Fruit fly (Drosophila melanogaster) whole organism, embryonic: ENCODE measurements around the gene anchor.
A peak's percentile ranks its signal among the peaks of the same experiment; 100 is the strongest.

Source experiments
- B-H1 ChIP-seq: fragments of 200-800 bp; sonication (Bioruptor generic); IDR thresholded peaks from 3 replicates; pipeline ENCODE4 v1.3.6; 2022; ENCODE audit warnings: missing biosample characterization, missing genetic modification characterization
- CG1024 ChIP-seq: fragments of 200-800 bp; sonication (Bioruptor generic); IDR thresholded peaks from 2 replicates; pipeline ENCODE4 v1.3.6; 2022; ENCODE audit warnings: missing biosample characterization, missing genetic modification characterization
- CG10321 ChIP-seq: fragments of 200-800 bp; sonication (Bioruptor generic); IDR thresholded peaks from 2 replicates; pipeline ENCODE4 v1.3.6; 2022; ENCODE audit warnings: missing biosample characterization, missing genetic modification characterization
- CG11696 ChIP-seq: fragments of 200-800 bp; sonication (Bioruptor generic); IDR thresholded peaks from 2 replicates; pipeline ENCODE4 v1.3.6; 2022; ENCODE audit warnings: missing biosample characterization, missing genetic modification characterization
- CG12659 ChIP-seq: fragments of 200-800 bp; sonication (Bioruptor generic); optimal IDR thresholded peaks from 3 replicates; lab custom pipeline; 2017; ENCODE audit warnings: mild to moderate bottlenecking, missing biosample characterization, missing genetic modification reagents, missing genetic modification characterization
- CG13123 ChIP-seq: fragments of 200-800 bp; sonication (Bioruptor generic); optimal IDR thresholded peaks from 2 replicates; lab custom pipeline; 2016; ENCODE audit warnings: missing biosample characterization, missing genetic modification characterization
- CG13624 ChIP-seq: fragments of 200-800 bp; sonication (Bioruptor generic); optimal IDR thresholded peaks from 2 replicates; lab custom pipeline; 2016; ENCODE audit warnings: missing biosample characterization, missing genetic modification characterization
- CG15696 ChIP-seq: fragments of 200-800 bp; sonication (Bioruptor generic); optimal IDR thresholded peaks from 2 replicates; lab custom pipeline; 2019; ENCODE audit warnings: missing biosample characterization, mild to moderate bottlenecking, missing genetic modification characterization, moderate library complexity
- CG1602 ChIP-seq: fragments of 200-800 bp; sonication (Bioruptor generic); optimal IDR thresholded peaks from 3 replicates; lab custom pipeline; 2016; ENCODE audit warnings: missing biosample characterization, missing genetic modification characterization
- CG17568 ChIP-seq: fragments of 200-800 bp; sonication (Bioruptor generic); optimal IDR thresholded peaks from 2 replicates; lab custom pipeline; 2018; ENCODE audit warnings: missing biosample characterization, mild to moderate bottlenecking, missing genetic modification characterization, moderate library complexity
- CG2129 ChIP-seq: fragments of 200-800 bp; sonication (Bioruptor generic); IDR thresholded peaks from 2 replicates; pipeline ENCODE4 v1.3.6; 2022; ENCODE audit warnings: missing biosample characterization, missing genetic modification characterization; ENCODE audit not compliant: partially characterized antibody
- CG4404 ChIP-seq: fragments of 200-800 bp; sonication (Bioruptor generic); IDR thresholded peaks from 2 replicates; pipeline ENCODE4 v1.3.6; 2022; ENCODE audit warnings: missing biosample characterization, missing genetic modification characterization
- CG4424 ChIP-seq: fragments of 200-800 bp; sonication (Bioruptor generic); optimal IDR thresholded peaks from 3 replicates; lab custom pipeline; 2016; ENCODE audit warnings: missing biosample characterization, missing genetic modification characterization
- CG5245 ChIP-seq: fragments of 200-800 bp; sonication (Bioruptor generic); optimal IDR thresholded peaks from 3 replicates; lab custom pipeline; 2016; ENCODE audit warnings: missing biosample characterization, missing genetic modification characterization
- CG6854 ChIP-seq: fragments of 200-800 bp; sonication (Bioruptor generic); optimal IDR thresholded peaks from 3 replicates; lab custom pipeline; 2017; ENCODE audit warnings: missing biosample characterization, mild to moderate bottlenecking, missing genetic modification characterization
- CG9932 ChIP-seq: fragments of 200-800 bp; sonication (Bioruptor generic); IDR thresholded peaks from 2 replicates; pipeline ENCODE4 v1.3.6; 2022; ENCODE audit warnings: missing biosample characterization, missing genetic modification characterization
- HLH4C ChIP-seq: fragments of 200-800 bp; sonication (Bioruptor generic); IDR thresholded peaks from 3 replicates; pipeline ENCODE4 v1.3.6; 2022; ENCODE audit warnings: missing biosample characterization, missing genetic modification characterization; ENCODE audit not compliant: partially characterized antibody
- Hr78 ChIP-seq, 2 experiments: fragments of 200-800 bp in 1 of 2; fragments of >200 bp in 1 of 2; sonication (Bioruptor generic) in 1 of 2; optimal IDR thresholded peaks; 2 replicates each; lab custom pipeline; 2017 to 2019; ENCODE audit warnings: missing biosample characterization in 2 of 2, missing genetic modification characterization in 2 of 2, mild to moderate bottlenecking in 1 of 2, moderate library complexity in 1 of 2
- Meics ChIP-seq: fragments of 200-800 bp; sonication (Bioruptor generic); optimal IDR thresholded peaks from 2 replicates; lab custom pipeline; 2017; ENCODE audit warnings: missing biosample characterization, mild to moderate bottlenecking, missing genetic modification characterization
- Oaz ChIP-seq: fragments of 200-800 bp; sonication (Bioruptor generic); IDR thresholded peaks from 2 replicates; pipeline ENCODE4 v1.3.6; 2022; ENCODE audit warnings: missing biosample characterization, missing genetic modification characterization
- Sox100B ChIP-seq: fragments of 200-800 bp; sonication (Bioruptor generic); optimal IDR thresholded peaks from 3 replicates; lab custom pipeline; 2018; ENCODE audit warnings: missing biosample characterization, mild to moderate bottlenecking, missing genetic modification characterization
- Sox102F ChIP-seq: fragments of 200-800 bp; sonication (Bioruptor generic); optimal IDR thresholded peaks from 2 replicates; lab custom pipeline; 2018; ENCODE audit warnings: missing biosample characterization, mild to moderate bottlenecking, missing genetic modification characterization, moderate library complexity
- Sry-β ChIP-seq: fragments of 200-800 bp; sonication (Bioruptor generic); optimal IDR thresholded peaks from 2 replicates; lab custom pipeline; 2018; ENCODE audit warnings: missing biosample characterization, mild to moderate bottlenecking, missing genetic modification characterization, moderate library complexity
- Stat92E ChIP-seq, 3 experiments: fragments of >200 bp in 2 of 3; fragments of 200-800 bp in 1 of 3; sonication (Bioruptor generic) in 1 of 3; optimal IDR thresholded peaks; 2 replicates each; lab custom pipeline; 2017 to 2019; ENCODE audit warnings: missing biosample characterization in 3 of 3, missing genetic modification characterization in 3 of 3, mild to moderate bottlenecking in 1 of 3, moderate library complexity in 1 of 3
- TFAM ChIP-seq: fragments of 200-800 bp; sonication (Bioruptor generic); optimal IDR thresholded peaks from 2 replicates; lab custom pipeline; 2017; ENCODE audit warnings: missing biosample characterization, missing genetic modification characterization, inconsistent platforms
- Xbp1 ChIP-seq: fragments of 200-800 bp; sonication (Bioruptor generic); optimal IDR thresholded peaks from 3 replicates; lab custom pipeline; 2016; ENCODE audit warnings: missing biosample characterization, mild to moderate bottlenecking, missing genetic modification characterization
- YL-1 ChIP-seq: fragments of 200-800 bp; sonication (Bioruptor generic); optimal IDR thresholded peaks from 3 replicates; lab custom pipeline; 2017; ENCODE audit warnings: missing biosample characterization, mild to moderate bottlenecking, missing genetic modification characterization
- ap ChIP-seq: fragments of 200-800 bp; sonication (Bioruptor generic); IDR thresholded peaks from 2 replicates; pipeline ENCODE4 v1.3.6; 2022; ENCODE audit warnings: missing biosample characterization, missing genetic modification characterization
- ara ChIP-seq: fragments of 200-800 bp; sonication (Bioruptor generic); IDR thresholded peaks from 2 replicates; pipeline ENCODE4 v1.3.6; 2022; ENCODE audit warnings: missing biosample characterization, missing genetic modification characterization
- bigmax ChIP-seq: fragments of 200-800 bp; sonication (Bioruptor generic); optimal IDR thresholded peaks from 2 replicates; lab custom pipeline; 2018; ENCODE audit warnings: missing biosample characterization, mild to moderate bottlenecking, missing genetic modification characterization
- cad ChIP-seq: fragments of >200 bp; optimal IDR thresholded peaks from 2 replicates; lab custom pipeline; 2017; ENCODE audit warnings: missing biosample characterization, missing genetic modification characterization
- chinmo ChIP-seq: fragments of 200-800 bp; sonication (Bioruptor generic); IDR thresholded peaks from 4 replicates; pipeline ENCODE4 v1.3.6; 2022; ENCODE audit warnings: missing biosample characterization, missing genetic modification characterization; ENCODE audit not compliant: partially characterized antibody
- cwo ChIP-seq: fragments of 200-800 bp; sonication (Bioruptor generic); optimal IDR thresholded peaks from 3 replicates; lab custom pipeline; 2017; ENCODE audit warnings: missing biosample characterization, missing genetic modification characterization, mild to moderate bottlenecking, moderate library complexity, missing genetic modification reagents
- dm ChIP-seq: fragments of 200-800 bp; sonication (Bioruptor generic); optimal IDR thresholded peaks from 3 replicates; lab custom pipeline; 2016; ENCODE audit warnings: missing biosample characterization, missing genetic modification characterization
- ftz-f1 ChIP-seq: fragments of 200-800 bp; sonication (Bioruptor generic); optimal IDR thresholded peaks from 2 replicates; lab custom pipeline; 2016; ENCODE audit warnings: missing biosample characterization, missing genetic modification characterization
- ham ChIP-seq: fragments of 200-800 bp; sonication (Bioruptor generic); IDR thresholded peaks from 2 replicates; pipeline ENCODE4 v1.3.6; 2022; ENCODE audit warnings: missing biosample characterization, missing genetic modification characterization
- hkb ChIP-seq, 2 experiments: fragments of 200-800 bp in 1 of 2; fragments of >200 bp in 1 of 2; sonication (Bioruptor generic) in 1 of 2; IDR thresholded peaks in 1 of 2; optimal IDR thresholded peaks in 1 of 2; 2 replicates each; pipeline versions ENCODE4 v1.3.6 to Lab custom; 2017 to 2022; ENCODE audit warnings: missing biosample characterization in 1 of 2, missing genetic modification characterization in 1 of 2
- jumu ChIP-seq: fragments of 200-800 bp; sonication (Bioruptor generic); optimal IDR thresholded peaks from 3 replicates; lab custom pipeline; 2016; ENCODE audit warnings: missing biosample characterization, missing genetic modification characterization
- lbe ChIP-seq: fragments of 200-800 bp; sonication (Bioruptor generic); optimal IDR thresholded peaks from 2 replicates; lab custom pipeline; 2016; ENCODE audit warnings: missing biosample characterization, mild to moderate bottlenecking, missing genetic modification characterization
- maf-S ChIP-seq: fragments of 200-800 bp; sonication (Bioruptor generic); optimal IDR thresholded peaks from 2 replicates; lab custom pipeline; 2016; ENCODE audit warnings: missing biosample characterization, missing genetic modification characterization
- mld ChIP-seq: fragments of 200-800 bp; sonication (Bioruptor generic); IDR thresholded peaks from 3 replicates; pipeline ENCODE4 v1.3.6; 2022; ENCODE audit warnings: missing biosample characterization, missing genetic modification characterization; ENCODE audit not compliant: partially characterized antibody
- nau ChIP-seq: fragments of 200-800 bp; sonication (Bioruptor generic); optimal IDR thresholded peaks from 3 replicates; lab custom pipeline; 2017; ENCODE audit warnings: missing biosample characterization, mild to moderate bottlenecking, missing genetic modification characterization, missing genetic modification reagents
- rib ChIP-seq: fragments of 200-800 bp; sonication (Bioruptor generic); IDR thresholded peaks from 2 replicates; pipeline ENCODE4 v1.3.6; 2022; ENCODE audit warnings: missing biosample characterization, missing genetic modification characterization
- sens-2 ChIP-seq: fragments of 200-800 bp; sonication (Bioruptor generic); IDR thresholded peaks from 2 replicates; pipeline ENCODE4 v1.3.6; 2022; ENCODE audit warnings: missing biosample characterization, missing genetic modification characterization
- sim ChIP-seq: fragments of 200-800 bp; sonication (Bioruptor generic); IDR thresholded peaks from 2 replicates; pipeline ENCODE4 v1.3.6; 2022; ENCODE audit warnings: missing biosample characterization, missing genetic modification characterization
- sisA ChIP-seq: fragments of 200-800 bp; sonication (Bioruptor generic); IDR thresholded peaks from 2 replicates; pipeline ENCODE4 v1.3.6; 2022; ENCODE audit warnings: missing biosample characterization, missing genetic modification characterization
- slp2 ChIP-seq: fragments of 200-800 bp; sonication (Bioruptor generic); optimal IDR thresholded peaks from 2 replicates; lab custom pipeline; 2016; ENCODE audit warnings: missing biosample characterization, missing genetic modification characterization
- toy ChIP-seq: fragments of 200-800 bp; sonication (Bioruptor generic); IDR thresholded peaks from 2 replicates; pipeline ENCODE4 v1.3.6; 2022; ENCODE audit warnings: missing biosample characterization, missing genetic modification characterization
- ttk ChIP-seq: fragments of 200-800 bp; sonication (Bioruptor generic); IDR thresholded peaks from 2 replicates; pipeline ENCODE4 v2.1.2; 2022; ENCODE audit warnings: missing biosample characterization, missing genetic modification characterization

Gene anchor

DNA sequence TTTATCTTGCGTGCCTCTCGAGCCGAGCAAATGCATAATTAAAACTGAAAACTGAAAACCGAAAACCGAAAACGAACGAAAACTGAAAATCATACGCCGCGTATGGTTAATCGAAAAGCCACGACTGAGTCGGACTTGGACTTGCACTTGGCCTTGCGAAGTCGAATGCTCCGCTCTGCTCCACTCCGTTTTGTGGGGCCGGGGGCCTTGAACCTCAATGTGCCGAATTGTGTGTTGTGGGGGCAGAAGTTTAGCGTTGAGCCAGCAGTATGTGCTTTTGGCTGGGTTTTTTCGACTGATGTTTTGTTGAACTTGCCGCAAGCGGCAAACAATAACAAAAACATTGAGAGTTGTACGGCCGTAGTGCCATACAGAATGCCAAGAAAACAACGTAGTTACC lies 6.3 kb upstream of the anchor start (continued):
- TF ChIP-seq hkb (optimal IDR thresholded peaks at IDR 0.05; lab: Kevin White, UChicago) (peak; percentile 20), hkb (GFP tag; IDR thresholded peaks at IDR 0.05; lab: Robert Waterston, UW) (no peak), rib (no peak), jumu (GFP tag; lab: Kevin White, UChicago) (no peak), CG15696 (tag; lab: Kevin White, UChicago) (no peak), CG1024 (GFP tag; lab: Robert Waterston, UW) (no peak), CG17568 (GFP tag; lab: Kevin White, UChicago) (no peak), sim (GFP tag; lab: Robert Waterston, UW) (no peak), dm (GFP tag; lab: Kevin White, UChicago) (no peak), CG12659 (GFP tag; lab: Kevin White, UChicago) (no peak), ttk (GFP tag; lab: Robert Waterston, UW) (no peak), ara (GFP tag; lab: Robert Waterston, UW) (0 out of 2 replicates have a peak, but pooled peaks have one; percentile 10), TFAM (GFP tag; lab: Kevin White, UChicago) (no peak), CG6854 (GFP tag; lab: Kevin White, UChicago) (no peak), CG13123 (GFP tag; lab: Kevin White, UChicago) (no peak), sens-2 (GFP tag; lab: Robert Waterston, UW) (no peak), ap (GFP tag; lab: Robert Waterston, UW) (no peak), Sry-β (GFP tag; lab: Kevin White, UChicago) (no peak), CG1602 (GFP tag; lab: Kevin White, UChicago) (no peak), B-H1 (GFP tag; lab: Robert Waterston, UW) (no peak), Xbp1 (GFP tag; lab: Kevin White, UChicago) (no peak), maf-S (GFP tag; lab: Kevin White, UChicago) (no peak), Sox100B (GFP tag; lab: Kevin White, UChicago) (no peak), lbe (GFP tag; lab: Kevin White, UChicago) (no peak), toy (GFP tag; lab: Robert Waterston, UW) (no peak), CG11696 (no peak), YL-1 (GFP tag; lab: Kevin White, UChicago) (no peak), slp2 (GFP tag; lab: Kevin White, UChicago) (no peak), Meics (GFP tag; lab: Kevin White, UChicago) (no peak), Oaz (GFP tag; lab: Robert Waterston, UW) (no peak), cwo (no peak), ftz-f1 (peak; percentile 87), bigmax (GFP tag; lab: Kevin White, UChicago) (no peak), Sox102F (GFP tag; lab: Kevin White, UChicago) (no peak), HLH4C (GFP tag; lab: Robert Waterston, UW) (no peak), mld (GFP tag; lab: Robert Waterston, UW) (no peak), chinmo (GFP tag; lab: Robert Waterston, UW) (peak; percentile 76; the same call in 2 of the 4 replicates), cad (GFP tag; lab: Kevin White, UChicago) (no peak), CG4424 (GFP tag; lab: Kevin White, UChicago) (no peak), CG9932 (GFP tag; lab: Robert Waterston, UW) (no peak), CG10321 (GFP tag; lab: Robert Waterston, UW) (no peak), Hr78 (GFP tag; optimal IDR thresholded peaks at IDR 0.05; lab: Kevin White, UChicago) (peak in 1 of 2 experiments; percentile 4), CG13624 (GFP tag; lab: Kevin White, UChicago) (no peak), CG2129 (GFP tag; lab: Robert Waterston, UW) (no peak), nau (GFP tag; lab: Kevin White, UChicago) (no peak), CG5245 (no peak), ham (GFP tag; lab: Robert Waterston, UW) (no peak), sisA (no peak), CG4404 (GFP tag; lab: Robert Waterston, UW) (no peak), Stat92E (GFP tag; optimal IDR thresholded peaks at IDR 0.05; lab: Kevin White, UChicago) (no peak)
